Worm (Caenorhabditis elegans): ENCODE measurements around the gene C29E4.12.

Gene C29E4.12

ce11 chrIII:7940819-7941218 lies at the start of gene C29E4.12:
TSS of gene C29E4.12 (plus strand) at chrIII:7941151.
- no peak for TF ChIP-seq unc-62 (GFP tag; optimal IDR thresholded peaks at IDR 0.05)
- no peak for TF ChIP-seq ceh-91 (GFP tag; IDR thresholded peaks at IDR 0.05)
- no peak for TF ChIP-seq B0336.3 (GFP tag; IDR thresholded peaks at IDR 0.05)
- TF ChIP-seq lin-54 (GFP tag; optimal IDR thresholded peaks at IDR 0.05), result peak; percentile 94
- TF ChIP-seq F57A8.1 (GFP tag; optimal IDR thresholded peaks at IDR 0.05), result no peak
- TF ChIP-seq C17E4.6 (GFP tag; IDR thresholded peaks at IDR 0.05), result no peak
- no peak for TF ChIP-seq Y79H2A.3 (GFP tag; conservative IDR thresholded peaks at IDR 0.05)
- TF ChIP-seq xnd-1 (tag; optimal IDR thresholded peaks at IDR 0.05), result no peak
- no peak for TF ChIP-seq Y56A3A.18 (GFP tag; IDR thresholded peaks at IDR 0.05)
- no peak for TF ChIP-seq aptf-2 (GFP tag; conservative IDR thresholded peaks at IDR 0.05)
- no peak for TF ChIP-seq attf-6 (GFP tag; IDR thresholded peaks at IDR 0.05)
- TF ChIP-seq cebp-2 (GFP tag; IDR thresholded peaks at IDR 0.05), result no peak
- TF ChIP-seq ceh-58 (GFP tag; IDR thresholded peaks at IDR 0.05), result no peak
- TF ChIP-seq ztf-26 (tag; optimal IDR thresholded peaks at IDR 0.05), result no peak
- no peak for TF ChIP-seq sptf-2 (GFP tag; optimal IDR thresholded peaks at IDR 0.05)
- no peak for TF ChIP-seq bed-1 (GFP tag; IDR thresholded peaks at IDR 0.05)
- no peak for TF ChIP-seq ztf-6 (GFP tag; IDR thresholded peaks at IDR 0.05)
- TF ChIP-seq lag-1 (GFP tag; IDR thresholded peaks at IDR 0.05), result no peak
- no peak for TF ChIP-seq madf-8 (GFP tag; conservative IDR thresholded peaks at IDR 0.05)
- TF ChIP-seq ceh-27 (GFP tag; optimal IDR thresholded peaks at IDR 0.05), result no peak
- no peak for TF ChIP-seq Y53G8AR.9 (GFP tag; conservative IDR thresholded peaks at IDR 0.05)
- TF ChIP-seq ceh-100 (GFP tag; IDR thresholded peaks at IDR 0.05), result no peak
- TF ChIP-seq mxl-1 (tag; optimal IDR thresholded peaks at IDR 0.05), result no peak
- TF ChIP-seq lsl-1 (GFP tag; optimal IDR thresholded peaks at IDR 0.05), result peak; percentile 5
- TF ChIP-seq F52B5.7 (tag; optimal IDR thresholded peaks at IDR 0.05), result no peak
- TF ChIP-seq efl-1 (GFP tag; optimal IDR thresholded peaks at IDR 0.05), result peak; percentile 78
- TF ChIP-seq die-1 (tag; optimal IDR thresholded peaks at IDR 0.05), result no peak
- no peak for TF ChIP-seq ztf-28 (GFP tag; IDR thresholded peaks at IDR 0.05)
- TF ChIP-seq F55B11.4 (tag; optimal IDR thresholded peaks at IDR 0.05; ENCODE audit: borderline replicate concordance, insufficient read depth), result no peak
- peak; percentile 74 for TF ChIP-seq attf-5 (GFP tag; optimal IDR thresholded peaks at IDR 0.05)
- TF ChIP-seq tlf-1 (GFP tag; optimal IDR thresholded peaks at IDR 0.05), result no peak
- no peak for TF ChIP-seq hmg-20 (GFP tag; IDR thresholded peaks at IDR 0.05)
- TF ChIP-seq nhr-90 (tag; optimal IDR thresholded peaks at IDR 0.05), result no peak
- TF ChIP-seq egl-18 (GFP tag; IDR thresholded peaks at IDR 0.05), result no peak
- TF ChIP-seq ets-4 (GFP tag; optimal IDR thresholded peaks at IDR 0.05), result no peak
- TF ChIP-seq nfyb-1 (GFP tag; IDR thresholded peaks at IDR 0.05), result no peak
- TF ChIP-seq nhr-27 (tag; optimal IDR thresholded peaks at IDR 0.05), result no peak
- TF ChIP-seq pha-4 (tag; optimal IDR thresholded peaks at IDR 0.05), result no peak
- no peak for TF ChIP-seq snpc-4 (GFP tag; optimal IDR thresholded peaks at IDR 0.05)
- TF ChIP-seq snpc-4 (tag; optimal IDR thresholded peaks at IDR 0.05), result no peak
- TF ChIP-seq ceh-79 (tag; optimal IDR thresholded peaks at IDR 0.05), result no peak
- TF ChIP-seq madf-3 (GFP tag; IDR thresholded peaks at IDR 0.05), result no peak
- TF ChIP-seq dpl-1 (GFP tag; optimal IDR thresholded peaks at IDR 0.05), result peak; percentile 65
- no peak for TF ChIP-seq T26A5.8 (tag; optimal IDR thresholded peaks at IDR 0.05)
- TF ChIP-seq lin-35 (GFP tag; optimal IDR thresholded peaks at IDR 0.05), result peak in 1 of 3 experiments; percentile 90
- no peak for TF ChIP-seq hsf-1 (GFP tag; IDR thresholded peaks at IDR 0.05)
- TF ChIP-seq K12H6.12 (tag; optimal IDR thresholded peaks at IDR 0.05), result no peak
- no peak for TF ChIP-seq gei-17 (GFP tag; optimal IDR thresholded peaks at IDR 0.05)
- peak; percentile 58 for TF ChIP-seq mcd-1 (GFP tag; IDR thresholded peaks at IDR 0.05)
- TF ChIP-seq ama-1 (optimal IDR thresholded peaks at IDR 0.05), result no peak
- no peak for TF ChIP-seq ama-1 (GFP tag; optimal IDR thresholded peaks at IDR 0.05)
- TF ChIP-seq him-1 (tag; optimal IDR thresholded peaks at IDR 0.05), result no peak

Measured in whole organism, young adult.